Worm (Caenorhabditis elegans) whole organism, young adult: ENCODE results near the gene T22F3.11.

Experiments used
- B0261.1 ChIP-seq: sonication (generic microtip); optimal IDR thresholded peaks from 2 replicates; lab custom pipeline; 2016; ENCODE audit warnings: mild to moderate bottlenecking, missing genetic modification characterization, moderate library complexity, missing compliant biosample characterization
- C17E4.6 ChIP-seq: fragments of 200-800 bp; sonication (Bioruptor generic); IDR thresholded peaks from 2 replicates; pipeline ENCODE4 v1.3.6; 2022; ENCODE audit warnings: missing genetic modification reagents, missing genetic modification characterization, missing compliant biosample characterization
- D2030.7 ChIP-seq: fragments of 200-800 bp; sonication (Bioruptor generic); IDR thresholded peaks from 2 replicates; pipeline ENCODE4 v1.3.6; 2022; ENCODE audit warnings: missing genetic modification reagents, missing genetic modification characterization, missing compliant biosample characterization
- F39B2.1 ChIP-seq: fragments of 200-800 bp; sonication (Bioruptor generic); IDR thresholded peaks from 2 replicates; pipeline ENCODE4 v1.3.6; 2022; ENCODE audit warnings: missing genetic modification reagents, missing genetic modification characterization, missing compliant biosample characterization
- F49E8.2 ChIP-seq: sonication (generic microtip); optimal IDR thresholded peaks from 3 replicates; lab custom pipeline; 2017; ENCODE audit warnings: missing genetic modification characterization, mild to moderate bottlenecking, missing compliant biosample characterization, antibody characterized with exemption, moderate library complexity; ENCODE audit not compliant: insufficient read depth
- T07F8.4 ChIP-seq: sonication (generic microtip); optimal IDR thresholded peaks from 2 replicates; lab custom pipeline; 2016; ENCODE audit warnings: mild to moderate bottlenecking, missing genetic modification characterization, moderate library complexity, missing compliant biosample characterization
- Y53F4B.3 ChIP-seq: fragments of 200-800 bp; sonication (Bioruptor generic); IDR thresholded peaks from 2 replicates; pipeline ENCODE4 v1.3.6; 2022; ENCODE audit warnings: missing genetic modification reagents, missing genetic modification characterization, missing compliant biosample characterization
- Y53G8AR.9 ChIP-seq: fragments of 200-800 bp; sonication (Bioruptor generic); conservative IDR thresholded peaks from 2 replicates; pipeline ENCODE4 v1.3.6; 2022; ENCODE audit warnings: missing genetic modification reagents, missing genetic modification characterization, missing compliant biosample characterization
- Y95B8A.8 ChIP-seq: fragments of 200-800 bp; sonication (Bioruptor generic); IDR thresholded peaks from 2 replicates; pipeline ENCODE4 v1.3.6; 2022; ENCODE audit warnings: missing genetic modification reagents, missing genetic modification characterization, missing compliant biosample characterization
- ZK185.1 ChIP-seq: sonication (generic microtip); optimal IDR thresholded peaks from 2 replicates; lab custom pipeline; 2016; ENCODE audit warnings: mild to moderate bottlenecking, missing genetic modification characterization, missing compliant biosample characterization; ENCODE audit not compliant: poor library complexity, severe bottlenecking
- akir-1 ChIP-seq: fragments of 200-800 bp; sonication (Bioruptor generic); optimal IDR thresholded peaks from 2 replicates; lab custom pipeline; 2018; ENCODE audit warnings: mild to moderate bottlenecking, missing genetic modification characterization, moderate library complexity, missing compliant biosample characterization
- aptf-3 ChIP-seq: fragments of 200-800 bp; sonication (Bioruptor generic); IDR thresholded peaks from 2 replicates; pipeline ENCODE4 v1.3.6; 2022; ENCODE audit warnings: missing genetic modification characterization, missing compliant biosample characterization
- athp-1 ChIP-seq: sonication (generic microtip); optimal IDR thresholded peaks from 2 replicates; lab custom pipeline; 2017; ENCODE audit warnings: mild to moderate bottlenecking, missing genetic modification characterization, missing compliant biosample characterization
- cebp-1 ChIP-seq, 2 experiments: fragments of 200-800 bp in 1 of 2; sonication (Bioruptor generic) in 1 of 2; sonication (generic microtip) in 1 of 2; IDR thresholded peaks in 1 of 2; optimal IDR thresholded peaks in 1 of 2; 2 replicates each; pipeline versions ENCODE4 v1.3.6 to Lab custom; 2017 to 2022; ENCODE audit warnings: missing compliant biosample characterization in 2 of 2, missing genetic modification characterization in 2 of 2, mild to moderate bottlenecking in 1 of 2, missing genetic modification reagents in 1 of 2, moderate library complexity in 1 of 2
- ceh-27 ChIP-seq: fragments of 200-800 bp; sonication (Bioruptor generic); optimal IDR thresholded peaks from 2 replicates; lab custom pipeline; 2018; ENCODE audit warnings: mild to moderate bottlenecking, missing genetic modification characterization, moderate library complexity, missing compliant biosample characterization
- ceh-40 ChIP-seq: fragments of 200-800 bp; sonication (Bioruptor generic); IDR thresholded peaks from 2 replicates; pipeline ENCODE4 v1.3.6; 2022; ENCODE audit warnings: missing genetic modification characterization, missing compliant biosample characterization
- ceh-91 ChIP-seq: fragments of 200-800 bp; sonication (Bioruptor generic); IDR thresholded peaks from 2 replicates; pipeline ENCODE4 v1.3.6; 2022; ENCODE audit warnings: missing genetic modification reagents, missing genetic modification characterization, missing compliant biosample characterization
- egl-44 ChIP-seq: fragments of 200-800 bp; sonication (Bioruptor generic); IDR thresholded peaks from 2 replicates; pipeline ENCODE4 v1.3.6; 2022; ENCODE audit warnings: missing genetic modification reagents, missing genetic modification characterization, missing compliant biosample characterization
- ets-4 ChIP-seq: fragments of 200-800 bp; sonication (Bioruptor generic); optimal IDR thresholded peaks from 2 replicates; lab custom pipeline; 2018; ENCODE audit warnings: mild to moderate bottlenecking, missing genetic modification characterization, missing compliant biosample characterization
- gei-17 ChIP-seq: fragments of 200-800 bp; sonication (Bioruptor generic); optimal IDR thresholded peaks from 2 replicates; lab custom pipeline; 2018; ENCODE audit warnings: mild to moderate bottlenecking, missing genetic modification characterization, missing compliant biosample characterization
- him-1 ChIP-seq: sonication (generic microtip); optimal IDR thresholded peaks from 2 replicates; lab custom pipeline; 2016; ENCODE audit warnings: missing genotype, missing genetic modification reagents, missing genetic modification characterization, missing compliant biosample characterization
- hlh-26 ChIP-seq: fragments of 200-800 bp; sonication (Bioruptor generic); conservative IDR thresholded peaks from 2 replicates; pipeline ENCODE4 v1.3.6; 2022; ENCODE audit warnings: missing genetic modification reagents, missing genetic modification characterization, missing compliant biosample characterization
- hrde-1 ChIP-seq: sonication (generic microtip); optimal IDR thresholded peaks from 2 replicates; lab custom pipeline; 2016; ENCODE audit warnings: missing genetic modification characterization, mild to moderate bottlenecking, missing compliant biosample characterization, moderate library complexity, missing genotype, missing genetic modification reagents, borderline replicate concordance
- hsf-1 ChIP-seq: fragments of 200-800 bp; sonication (Bioruptor generic); IDR thresholded peaks from 2 replicates; pipeline ENCODE4 v1.3.6; 2022; ENCODE audit warnings: missing genetic modification reagents, missing genetic modification characterization, missing compliant biosample characterization
- let-607 ChIP-seq, 2 experiments: fragments of 200-800 bp in 1 of 2; sonication (Bioruptor generic) in 1 of 2; sonication (generic microtip) in 1 of 2; optimal IDR thresholded peaks; 2 replicates each; lab custom pipeline; 2016 to 2018; ENCODE audit warnings: mild to moderate bottlenecking in 2 of 2, missing compliant biosample characterization in 2 of 2, missing genetic modification characterization in 2 of 2, moderate library complexity in 2 of 2, missing genotype in 1 of 2
- lin-26 ChIP-seq: fragments of 200-800 bp; sonication (Bioruptor generic); IDR thresholded peaks from 2 replicates; pipeline ENCODE4 v1.3.6; 2022; ENCODE audit warnings: missing genetic modification reagents, missing genetic modification characterization, missing compliant biosample characterization
- lin-35 ChIP-seq, 3 experiments: fragments of 150-350 bp in 2 of 3; sonication (generic microtip) in 1 of 3; optimal IDR thresholded peaks; 2 replicates each; lab custom pipeline; 2014 to 2018; ENCODE audit warnings: missing biosample characterization in 3 of 3, missing genetic modification characterization in 3 of 3, missing genetic modification reagents in 3 of 3
- lsl-1 ChIP-seq: fragments of 200-800 bp; sonication (Bioruptor generic); optimal IDR thresholded peaks from 2 replicates; lab custom pipeline; 2018; ENCODE audit warnings: mild to moderate bottlenecking, missing genetic modification characterization, moderate library complexity, missing compliant biosample characterization
- madf-10 ChIP-seq: sonication (generic microtip); optimal IDR thresholded peaks from 2 replicates; lab custom pipeline; 2016; ENCODE audit warnings: mild to moderate bottlenecking, missing genetic modification characterization, missing compliant biosample characterization
- madf-6 ChIP-seq: fragments of 200-800 bp; sonication (Bioruptor generic); IDR thresholded peaks from 2 replicates; pipeline ENCODE4 v1.3.6; 2022; ENCODE audit warnings: missing genetic modification reagents, missing genetic modification characterization, missing compliant biosample characterization
- mel-28 ChIP-seq: sonication (generic microtip); optimal IDR thresholded peaks from 2 replicates; lab custom pipeline; 2016; ENCODE audit warnings: borderline replicate concordance, mild to moderate bottlenecking, missing genetic modification characterization, missing compliant biosample characterization
- nfya-1 ChIP-seq: sonication (generic microtip); optimal IDR thresholded peaks from 2 replicates; lab custom pipeline; 2017; ENCODE audit warnings: antibody characterized with exemption, missing compliant biosample characterization, missing genetic modification characterization, borderline replicate concordance; ENCODE audit not compliant: insufficient read depth
- nhr-120 ChIP-seq: fragments of 200-800 bp; sonication (Bioruptor generic); IDR thresholded peaks from 2 replicates; pipeline ENCODE4 v1.3.6; 2022; ENCODE audit warnings: missing genetic modification characterization, missing compliant biosample characterization
- nhr-27 ChIP-seq: fragments of 200-800 bp; sonication (Bioruptor generic); optimal IDR thresholded peaks from 2 replicates; lab custom pipeline; 2018; ENCODE audit warnings: mild to moderate bottlenecking, missing genetic modification characterization, moderate library complexity, missing compliant biosample characterization
- nhr-80 ChIP-seq: sonication (generic microtip); optimal IDR thresholded peaks from 2 replicates; lab custom pipeline; 2016; ENCODE audit warnings: missing genetic modification characterization, missing compliant biosample characterization
- pha-4 ChIP-seq: fragments of 150-350 bp; sonication (generic microtip); optimal IDR thresholded peaks from 2 replicates; lab custom pipeline; 2014; ENCODE audit warnings: missing biosample characterization, missing genetic modification reagents, missing genetic modification characterization
- rcor-1 ChIP-seq: fragments of 200-800 bp; sonication (Bioruptor generic); IDR thresholded peaks from 2 replicates; pipeline ENCODE4 v1.3.6; 2022; ENCODE audit warnings: missing genetic modification reagents, missing genetic modification characterization, missing compliant biosample characterization
- snpc-1.1 ChIP-seq: sonication (generic microtip); optimal IDR thresholded peaks from 2 replicates; lab custom pipeline; 2017; ENCODE audit warnings: missing genetic modification characterization, mild to moderate bottlenecking, missing compliant biosample characterization, antibody characterized with exemption, moderate library complexity, missing genotype, missing genetic modification reagents; ENCODE audit not compliant: insufficient read depth
- snpc-4 ChIP-seq, 5 experiments: fragments of 150-350 bp in 1 of 5; sonication (generic microtip) in 4 of 5; optimal IDR thresholded peaks; 2 replicates each; lab custom pipeline; 2014 to 2018; ENCODE audit warnings: missing genetic modification characterization in 5 of 5, missing biosample characterization in 3 of 5, antibody characterized with exemption in 2 of 5, mild to moderate bottlenecking in 2 of 5, missing compliant biosample characterization in 2 of 5, missing genotype in 2 of 5, moderate library complexity in 2 of 5, missing genetic modification reagents in 1 of 5
- somi-1 ChIP-seq: fragments of 200-800 bp; sonication (Bioruptor generic); optimal IDR thresholded peaks from 2 replicates; lab custom pipeline; 2018; ENCODE audit warnings: mild to moderate bottlenecking, missing genetic modification characterization, missing compliant biosample characterization
- tbx-9 ChIP-seq: sonication (generic microtip); optimal IDR thresholded peaks from 2 replicates; lab custom pipeline; 2016; ENCODE audit warnings: borderline replicate concordance, missing genetic modification characterization, inconsistent platforms, missing compliant biosample characterization
- unc-62 ChIP-seq: fragments of 150-350 bp; optimal IDR thresholded peaks from 2 replicates; lab custom pipeline; 2014; ENCODE audit warnings: missing biosample characterization, missing genetic modification reagents, missing genetic modification characterization
- zim-3 ChIP-seq: sonication (generic microtip); optimal IDR thresholded peaks from 2 replicates; lab custom pipeline; 2017; ENCODE audit warnings: mild to moderate bottlenecking, missing genetic modification characterization, moderate library complexity, missing compliant biosample characterization
- ztf-18 ChIP-seq: sonication (generic microtip); optimal IDR thresholded peaks from 2 replicates; lab custom pipeline; 2016; ENCODE audit warnings: missing genotype, mild to moderate bottlenecking, missing genetic modification characterization, missing compliant biosample characterization
- ztf-25 ChIP-seq: fragments of 200-800 bp; sonication (Bioruptor generic); IDR thresholded peaks from 2 replicates; pipeline ENCODE4 v1.3.6; 2022; ENCODE audit warnings: missing genetic modification reagents, missing genetic modification characterization, missing compliant biosample characterization
- ztf-28 ChIP-seq: fragments of 200-800 bp; sonication (Bioruptor generic); IDR thresholded peaks from 2 replicates; pipeline ENCODE4 v1.3.6; 2022; ENCODE audit warnings: missing genetic modification reagents, missing genetic modification characterization, missing compliant biosample characterization

The T22F3.11 gene

ce11 chrV:3582086-3582485, 32.3 kb downstream of the T22F3.11 start (continued):
- no peak for TF ChIP-seq ztf-18 (tag; lab: Kevin White, UChicago)
- peak; percentile 25 for TF ChIP-seq T07F8.4 (tag; lab: Kevin White, UChicago)
- peak; percentile 44; the same call in 1 of the 2 replicates for TF ChIP-seq madf-6 (GFP tag; lab: Robert Waterston, UW)
- peak; percentile 28; the same call in 1 of the 2 replicates for TF ChIP-seq Y53F4B.3
- peak; percentile 43 for TF ChIP-seq lsl-1 (GFP tag; lab: Kevin White, UChicago)
- TF ChIP-seq ceh-40: no peak
- TF ChIP-seq B0261.1: peak; percentile 65
- no peak for TF ChIP-seq mel-28 (tag; lab: Kevin White, UChicago)
- peak; percentile 9 for TF ChIP-seq athp-1 (tag; lab: Kevin White, UChicago)
- no peak for TF ChIP-seq somi-1
- TF ChIP-seq cebp-1 (GFP tag; IDR thresholded peaks at IDR 0.05; lab: Robert Waterston, UW): no peak
- TF ChIP-seq cebp-1 (tag; optimal IDR thresholded peaks at IDR 0.05; lab: Kevin White, UChicago): peak; percentile 17
- no peak for TF ChIP-seq lin-35 (GFP tag; optimal IDR thresholded peaks at IDR 0.05; lab: Kevin White, UChicago)
- no peak for TF ChIP-seq nhr-120
- TF ChIP-seq madf-10 (tag; lab: Kevin White, UChicago): no peak
- TF ChIP-seq gei-17 (GFP tag; lab: Kevin White, UChicago): no peak
- TF ChIP-seq nhr-80 (tag; lab: Kevin White, UChicago): no peak
- TF ChIP-seq nhr-27 (tag; lab: Kevin White, UChicago): no peak
- TF ChIP-seq Y53G8AR.9 (GFP tag; lab: Robert Waterston, UW): 0 out of 2 replicates have a peak, but pooled peaks have one; percentile 33
- TF ChIP-seq Y95B8A.8 (GFP tag; lab: Robert Waterston, UW): no peak
- no peak for TF ChIP-seq zim-3
- no peak for TF ChIP-seq ZK185.1 (tag; lab: Kevin White, UChicago)
- TF ChIP-seq hrde-1 (tag; lab: Kevin White, UChicago): no peak
- TF ChIP-seq hsf-1 (GFP tag; lab: Robert Waterston, UW): no peak
- peak; percentile 45 for TF ChIP-seq rcor-1 (GFP tag; lab: Robert Waterston, UW)
- TF ChIP-seq pha-4 (tag; lab: Kevin White, UChicago): no peak
- no peak for TF ChIP-seq ztf-28 (GFP tag; lab: Robert Waterston, UW)
- peak; percentile 18 for TF ChIP-seq snpc-1.1 (tag; lab: Kevin White, UChicago)
- TF ChIP-seq unc-62: no peak
- TF ChIP-seq ceh-27 (GFP tag; lab: Kevin White, UChicago): no peak
- TF ChIP-seq aptf-3 (GFP tag; lab: Robert Waterston, UW): 0 out of 2 replicates have a peak, but pooled peaks have one; percentile 21
- no peak for TF ChIP-seq tbx-9 (tag; lab: Kevin White, UChicago)
- TF ChIP-seq ceh-91 (GFP tag; lab: Robert Waterston, UW): no peak
- TF ChIP-seq nfya-1 (tag; lab: Kevin White, UChicago): no peak
- TF ChIP-seq ets-4 (GFP tag; lab: Kevin White, UChicago): no peak
- TF ChIP-seq C17E4.6 (GFP tag; lab: Robert Waterston, UW): no peak
- no peak for TF ChIP-seq akir-1
- TF ChIP-seq hlh-26 (GFP tag; lab: Robert Waterston, UW): no peak
- TF ChIP-seq egl-44 (GFP tag; lab: Robert Waterston, UW): no peak
- TF ChIP-seq D2030.7 (GFP tag; lab: Robert Waterston, UW): peak; percentile 60
- peak; percentile 68 for TF ChIP-seq F49E8.2 (tag; lab: Kevin White, UChicago)
- TF ChIP-seq lin-26 (GFP tag; lab: Robert Waterston, UW): peak; percentile 79
- no peak for TF ChIP-seq ztf-25
- TF ChIP-seq snpc-4 (GFP tag; optimal IDR thresholded peaks at IDR 0.05; lab: Kevin White, UChicago): peak; percentile 0
- peak in 2 of 4 experiments; percentile 4 to 14 for TF ChIP-seq snpc-4 (tag; optimal IDR thresholded peaks at IDR 0.05; lab: Kevin White, UChicago)
- TF ChIP-seq him-1: no peak
- TF ChIP-seq let-607 (tag; optimal IDR thresholded peaks at IDR 0.05; lab: Kevin White, UChicago): no peak
- no peak for TF ChIP-seq F39B2.1 (GFP tag; lab: Robert Waterston, UW)
